Worm (Caenorhabditis elegans) whole organism, young adult: ENCODE results near the gene lin-54.

Experiments used
- Y95B8A.8 ChIP-seq: fragments of 200-800 bp; sonication (Bioruptor generic); IDR thresholded peaks from 2 replicates; pipeline ENCODE4 v1.3.6; 2022; ENCODE audit warnings: missing genetic modification reagents, missing genetic modification characterization, missing compliant biosample characterization
- ama-1 ChIP-seq, 3 experiments: fragments of 150-350 bp in 1 of 3; sonication (generic microtip) in 2 of 3; optimal IDR thresholded peaks; 2 replicates each; lab custom pipeline; 2014 to 2018; ENCODE audit warnings: missing biosample characterization in 2 of 3, missing genetic modification characterization in 2 of 3, missing genetic modification reagents in 2 of 3
- mcd-1 ChIP-seq: fragments of 200-800 bp; sonication (Bioruptor generic); IDR thresholded peaks from 2 replicates; pipeline ENCODE4 v1.3.6; 2022; ENCODE audit warnings: missing genetic modification reagents, missing genetic modification characterization, missing compliant biosample characterization

ce11 chrIV:13214466-13214865 is 26.4 kb upstream of the lin-54 start, which contains the start of gene cho-1:
- TF ChIP-seq mcd-1 (no peak), ama-1 (optimal IDR thresholded peaks at IDR 0.05; lab: Kevin White, UChicago) (no peak), ama-1 (GFP tag; optimal IDR thresholded peaks at IDR 0.05; lab: Kevin White, UChicago) (no peak), Y95B8A.8 (GFP tag; lab: Robert Waterston, UW) (no peak)
